Worm (Caenorhabditis elegans) whole organism, L1 larva: Measurements from ENCODE around the gene Y76B12C.4.
A peak's percentile ranks its signal among the peaks of the same experiment; 100 is the strongest.

Experiments used
- C04F5.9 ChIP-seq: sonication (generic microtip); optimal IDR thresholded peaks from 2 replicates; lab custom pipeline; 2016; ENCODE audit warnings: missing genetic modification characterization, missing compliant biosample characterization
- C16A3.4 ChIP-seq: fragments of 150-350 bp; optimal IDR thresholded peaks from 2 replicates; lab custom pipeline; 2014; ENCODE audit warnings: missing biosample characterization, missing genetic modification characterization
- C34B4.2 ChIP-seq: sonication (generic microtip); optimal IDR thresholded peaks from 2 replicates; lab custom pipeline; 2017; ENCODE audit warnings: mild to moderate bottlenecking, missing genetic modification characterization, missing compliant biosample characterization
- F16B12.6 ChIP-seq: fragments of 150-350 bp; optimal IDR thresholded peaks from 2 replicates; lab custom pipeline; 2014; ENCODE audit warnings: missing biosample characterization, missing genetic modification characterization
- aly-2 ChIP-seq: fragments of 150-350 bp; optimal IDR thresholded peaks from 2 replicates; lab custom pipeline; 2014; ENCODE audit warnings: missing biosample characterization, missing genetic modification characterization
- ceh-82 ChIP-seq, 3 experiments: fragments of 150-350 bp in 1 of 3; sonication (generic microtip) in 2 of 3; optimal IDR thresholded peaks; 2 replicates each; lab custom pipeline; 2014 to 2017; ENCODE audit warnings: missing biosample characterization in 3 of 3, missing genetic modification characterization in 3 of 3
- ceh-88 ChIP-seq: fragments of 200-800 bp; sonication (Bioruptor generic); IDR thresholded peaks from 2 replicates; pipeline ENCODE4 v1.3.6; 2022; ENCODE audit warnings: missing genetic modification characterization, missing compliant biosample characterization
- ces-1 ChIP-seq: fragments of 150-350 bp; optimal IDR thresholded peaks from 2 replicates; lab custom pipeline; 2014; ENCODE audit warnings: missing biosample characterization, missing genetic modification reagents, missing genetic modification characterization
- dsc-1 ChIP-seq: sonication (generic microtip); optimal IDR thresholded peaks from 2 replicates; lab custom pipeline; 2016; ENCODE audit warnings: mild to moderate bottlenecking, missing genetic modification characterization, missing compliant biosample characterization
- efl-1 ChIP-seq, 4 experiments: fragments of 150-350 bp; optimal IDR thresholded peaks in 3 of 4; peaks in 1 of 4; 1 replicate in 1 of 4; 2 replicates in 3 of 4; lab custom pipeline; 2014; ENCODE audit warnings: missing biosample characterization in 2 of 4, missing genetic modification characterization in 2 of 4, missing genetic modification reagents in 2 of 4
- efl-3 ChIP-seq: fragments of 200-800 bp; sonication (Bioruptor generic); optimal IDR thresholded peaks from 2 replicates; lab custom pipeline; 2018; ENCODE audit warnings: mild to moderate bottlenecking, missing genetic modification characterization, missing compliant biosample characterization
- egl-13 ChIP-seq: sonication (generic microtip); optimal IDR thresholded peaks from 2 replicates; lab custom pipeline; 2016; ENCODE audit warnings: missing genotype, missing genetic modification reagents, missing genetic modification characterization, missing compliant biosample characterization
- egl-27 ChIP-seq, 2 experiments: fragments of 150-350 bp in 1 of 2; sonication (generic microtip); optimal IDR thresholded peaks; 3 replicates each; lab custom pipeline; 2017 to 2018; ENCODE audit warnings: missing biosample characterization in 2 of 2, missing genetic modification characterization in 2 of 2, missing genetic modification reagents in 2 of 2
- fos-1 ChIP-seq: fragments of 150-350 bp; optimal IDR thresholded peaks from 2 replicates; lab custom pipeline; 2014; ENCODE audit warnings: missing biosample characterization, missing genetic modification characterization
- lin-13 ChIP-seq: fragments of 150-350 bp; optimal IDR thresholded peaks from 2 replicates; lab custom pipeline; 2014; ENCODE audit warnings: missing biosample characterization, missing genetic modification reagents, missing genetic modification characterization
- lin-15B ChIP-seq: fragments of 150-350 bp; sonication (generic microtip); optimal IDR thresholded peaks from 3 replicates; lab custom pipeline; 2014; ENCODE audit warnings: missing biosample characterization, missing genetic modification characterization
- lin-35 ChIP-seq, 2 experiments: fragments of 150-350 bp; optimal IDR thresholded peaks; 2 replicates each; lab custom pipeline; 2014; ENCODE audit warnings: missing biosample characterization in 2 of 2, missing genetic modification characterization in 2 of 2, missing genetic modification reagents in 2 of 2
- lin-39 ChIP-seq: fragments of 150-350 bp; optimal IDR thresholded peaks from 2 replicates; lab custom pipeline; 2014; ENCODE audit warnings: missing biosample characterization, missing genetic modification reagents, missing genetic modification characterization
- lir-3 ChIP-seq: sonication (generic microtip); optimal IDR thresholded peaks from 2 replicates; lab custom pipeline; 2016; ENCODE audit warnings: mild to moderate bottlenecking, missing genetic modification characterization, moderate library complexity, missing compliant biosample characterization; ENCODE audit not compliant: poor library complexity
- mdl-1 ChIP-seq, 2 experiments: fragments of 150-350 bp; optimal IDR thresholded peaks; 2 replicates each; lab custom pipeline; 2014 to 2017; ENCODE audit warnings: missing biosample characterization in 2 of 2, missing genetic modification characterization in 2 of 2, inconsistent platforms in 1 of 2
- mep-1 ChIP-seq: fragments of 150-350 bp; optimal IDR thresholded peaks from 2 replicates; lab custom pipeline; 2014; ENCODE audit warnings: missing biosample characterization, missing genetic modification characterization
- nhr-19 ChIP-seq: fragments of 200-800 bp; sonication (Bioruptor generic); conservative IDR thresholded peaks from 2 replicates; pipeline ENCODE4 v1.3.6; 2022; ENCODE audit warnings: missing genetic modification characterization, missing compliant biosample characterization
- nhr-28 ChIP-seq: fragments of 150-350 bp; optimal IDR thresholded peaks from 2 replicates; lab custom pipeline; 2014; ENCODE audit warnings: missing biosample characterization, missing genetic modification characterization
- nhr-47 ChIP-seq: sonication (generic microtip); optimal IDR thresholded peaks from 2 replicates; lab custom pipeline; 2016; ENCODE audit warnings: mild to moderate bottlenecking, missing genetic modification characterization, moderate library complexity, missing compliant biosample characterization
- nhr-71 ChIP-seq: sonication (generic microtip); optimal IDR thresholded peaks from 2 replicates; lab custom pipeline; 2016; ENCODE audit warnings: mild to moderate bottlenecking, missing genetic modification characterization, moderate library complexity, missing compliant biosample characterization
- nhr-85 ChIP-seq: sonication (generic microtip); peaks from one replicate; lab custom pipeline; 2016; ENCODE audit warnings: missing genetic modification characterization, inconsistent platforms, missing compliant biosample characterization
- pag-3 ChIP-seq: sonication (generic microtip); optimal IDR thresholded peaks from 2 replicates; lab custom pipeline; 2017; ENCODE audit warnings: missing genetic modification characterization, mild to moderate bottlenecking, missing compliant biosample characterization, antibody characterized with exemption, borderline replicate concordance; ENCODE audit not compliant: insufficient read depth
- pax-3 ChIP-seq: fragments of 200-800 bp; sonication (Bioruptor generic); optimal IDR thresholded peaks from 2 replicates; lab custom pipeline; 2018; ENCODE audit warnings: mild to moderate bottlenecking, missing genetic modification characterization, moderate library complexity, missing compliant biosample characterization
- pqm-1 ChIP-seq: sonication (generic microtip); optimal IDR thresholded peaks from 3 replicates; lab custom pipeline; 2017; ENCODE audit warnings: missing biosample characterization, missing genetic modification characterization
- snu-23 ChIP-seq: sonication (generic microtip); optimal IDR thresholded peaks from 2 replicates; lab custom pipeline; 2016; ENCODE audit warnings: missing genetic modification characterization, missing compliant biosample characterization
- sox-4 ChIP-seq: sonication (generic microtip); optimal IDR thresholded peaks from 2 replicates; lab custom pipeline; 2016; ENCODE audit warnings: missing genetic modification characterization, missing compliant biosample characterization
- swsn-7 ChIP-seq: sonication (generic microtip); optimal IDR thresholded peaks from 2 replicates; lab custom pipeline; 2016; ENCODE audit warnings: missing genetic modification characterization, missing compliant biosample characterization
- tbx-2 ChIP-seq: sonication (generic microtip); optimal IDR thresholded peaks from 2 replicates; lab custom pipeline; 2016; ENCODE audit warnings: missing genetic modification characterization, missing compliant biosample characterization
- tlp-1 ChIP-seq: fragments of 150-350 bp; optimal IDR thresholded peaks from 2 replicates; lab custom pipeline; 2014; ENCODE audit warnings: missing biosample characterization, missing genetic modification characterization
- unc-130 ChIP-seq: fragments of 150-350 bp; optimal IDR thresholded peaks from 2 replicates; lab custom pipeline; 2017; ENCODE audit warnings: missing biosample characterization, missing genetic modification characterization, inconsistent platforms
- unc-30 ChIP-seq: sonication (generic microtip); optimal IDR thresholded peaks from 2 replicates; lab custom pipeline; 2017; ENCODE audit warnings: missing biosample characterization, missing genetic modification characterization
- unc-62 ChIP-seq: fragments of 150-350 bp; optimal IDR thresholded peaks from 2 replicates; lab custom pipeline; 2014; ENCODE audit warnings: missing biosample characterization, missing genetic modification reagents, missing genetic modification characterization
- unc-86 ChIP-seq: sonication (generic microtip); optimal IDR thresholded peaks from 2 replicates; lab custom pipeline; 2016; ENCODE audit warnings: missing genetic modification characterization, missing compliant biosample characterization
- unc-98 ChIP-seq: fragments of 200-800 bp; sonication (Bioruptor generic); IDR thresholded peaks from 2 replicates; pipeline ENCODE4 v1.3.6; 2022; ENCODE audit warnings: missing genetic modification characterization, missing compliant biosample characterization
- vab-15 ChIP-seq: sonication (generic microtip); optimal IDR thresholded peaks from 2 replicates; lab custom pipeline; 2017; ENCODE audit warnings: missing genotype, mild to moderate bottlenecking, missing genetic modification characterization, missing compliant biosample characterization
- zip-4 ChIP-seq: fragments of 200-800 bp; sonication (Bioruptor generic); optimal IDR thresholded peaks from 2 replicates; lab custom pipeline; 2018; ENCODE audit warnings: mild to moderate bottlenecking, missing genetic modification characterization, moderate library complexity, missing compliant biosample characterization
- ztf-4 ChIP-seq: fragments of 150-350 bp; optimal IDR thresholded peaks from 2 replicates; lab custom pipeline; 2014; ENCODE audit warnings: missing biosample characterization, missing genetic modification characterization

Y76B12C.4 gene

DNA sequence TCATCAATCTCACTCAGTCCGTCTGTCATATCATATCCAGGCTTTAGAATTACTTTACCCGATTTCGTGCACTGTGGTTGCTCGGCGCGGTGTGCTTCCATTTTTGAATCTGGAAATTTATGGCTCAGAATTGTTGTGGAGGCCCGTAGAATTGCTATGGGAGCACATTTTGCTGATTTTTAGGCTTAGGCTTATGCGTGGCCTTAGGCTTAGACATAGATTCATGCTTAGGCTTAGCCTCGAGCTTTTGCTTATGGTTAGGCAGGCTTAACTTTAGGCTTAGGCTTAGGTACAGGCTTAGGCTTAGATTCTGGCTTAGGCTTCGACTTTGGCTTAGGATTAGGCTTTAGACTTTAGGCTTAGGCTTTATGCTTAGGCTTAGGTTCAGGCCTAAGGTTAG is at the start of gene Y76B12C.4:
Gene Y76B12C.4, minus strand, starts transcription at position 101 of the 400 bp plus-strand sequence.
- TF ChIP-seq nhr-85 (tag; lab: Kevin White, UChicago), result no peak
- no peak for TF ChIP-seq C34B4.2
- no peak for TF ChIP-seq lir-3 (tag; lab: Kevin White, UChicago)
- TF ChIP-seq vab-15, result no peak
- TF ChIP-seq F16B12.6 (tag; lab: Kevin White, UChicago), result no peak
- TF ChIP-seq dsc-1 (tag; lab: Kevin White, UChicago), result no peak
- TF ChIP-seq ceh-82 (tag; optimal IDR thresholded peaks at IDR 0.05; lab: Kevin White, UChicago), result no peak
- no peak for TF ChIP-seq ceh-88
- no peak for TF ChIP-seq mep-1 (tag; lab: Kevin White, UChicago)
- no peak for TF ChIP-seq nhr-19 (GFP tag; lab: Robert Waterston, UW)
- no peak for TF ChIP-seq pax-3 (tag; lab: Kevin White, UChicago)
- no peak for TF ChIP-seq unc-98 (GFP tag; lab: Robert Waterston, UW)

DNA sequence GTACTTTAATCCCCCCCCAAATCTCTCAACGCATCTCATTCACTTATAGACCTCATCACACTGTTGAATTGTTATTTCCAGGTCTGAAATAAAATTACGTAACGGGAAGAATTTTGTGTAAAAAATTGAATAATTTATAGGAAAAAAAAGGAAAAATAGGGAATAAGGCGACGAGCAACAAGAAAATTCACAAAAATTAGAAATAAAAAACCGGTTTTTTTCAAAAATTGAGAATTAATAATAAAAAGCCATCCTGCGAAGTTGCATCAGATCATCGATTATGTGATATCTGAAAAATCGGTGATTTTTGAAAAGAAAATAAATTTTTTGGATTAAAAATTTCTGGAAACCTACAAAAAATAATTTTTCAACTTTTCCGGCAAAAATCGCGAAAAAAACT is 36.7 kb upstream of the Y76B12C.4 start:
- no peak for TF ChIP-seq ces-1 (GFP tag; lab: Kevin White, UChicago)
- no peak for TF ChIP-seq nhr-28
- TF ChIP-seq lin-15B (tag; lab: Kevin White, UChicago), result no peak
- TF ChIP-seq mdl-1 (tag; optimal IDR thresholded peaks at IDR 0.05; lab: Kevin White, UChicago), result no peak
- no peak for TF ChIP-seq ceh-82 (tag; optimal IDR thresholded peaks at IDR 0.05; lab: Kevin White, UChicago)
- no peak for TF ChIP-seq lin-39 (tag; lab: Kevin White, UChicago)

DNA sequence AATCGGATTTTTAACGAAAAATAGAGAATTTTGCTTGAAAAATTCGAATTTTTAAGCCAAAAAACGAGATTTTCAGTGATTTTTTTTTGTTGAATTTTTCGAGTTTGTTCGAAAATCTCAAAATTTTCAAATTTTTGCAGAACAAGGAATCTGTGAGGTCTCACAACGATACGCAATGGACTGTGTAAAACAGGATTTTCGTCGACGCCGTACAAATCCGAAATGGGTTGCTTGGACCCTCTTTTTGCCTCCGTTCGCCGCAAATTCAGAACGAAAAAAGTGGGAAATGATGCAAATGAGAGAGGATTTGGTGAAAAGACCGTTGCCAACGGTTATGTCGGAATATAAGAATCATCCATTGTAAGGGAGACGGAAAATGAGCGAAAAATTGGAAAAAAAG is 30.1 kb upstream of the Y76B12C.4 start:
- TF ChIP-seq efl-1 (optimal IDR thresholded peaks at IDR 0.05; lab: Kevin White, UChicago) (no peak), efl-1 (GFP tag; optimal IDR thresholded peaks at IDR 0.05 in 1 of 2; lab: Kevin White, UChicago) (peak in 1 of 2 experiments; percentile 90), pag-3 (no peak), aly-2 (tag; lab: Kevin White, UChicago) (no peak), fos-1 (tag; lab: Kevin White, UChicago) (no peak)
- TF ChIP-seq, all 84 proteins: peak for 1

- TF ChIP-seq dsc-1 (tag; lab: Kevin White, UChicago), result no peak
- no peak for TF ChIP-seq egl-27 (tag; optimal IDR thresholded peaks at IDR 0.05; lab: Kevin White, UChicago)
- TF ChIP-seq nhr-47 (tag; lab: Kevin White, UChicago), result no peak
- TF ChIP-seq swsn-7, result no peak
- TF ChIP-seq unc-62 (GFP tag; lab: Kevin White, UChicago), result no peak
- no peak for TF ChIP-seq unc-30 (tag; lab: Kevin White, UChicago)
- TF ChIP-seq efl-3, result no peak
- no peak for TF ChIP-seq pqm-1 (tag; lab: Kevin White, UChicago)
- TF ChIP-seq zip-4 (GFP tag; lab: Kevin White, UChicago), result no peak
- TF ChIP-seq lin-13 (GFP tag; lab: Kevin White, UChicago), result no peak
- TF ChIP-seq nhr-71 (tag; lab: Kevin White, UChicago), result no peak
- no peak for TF ChIP-seq tbx-2 (tag; lab: Kevin White, UChicago)
- no peak for TF ChIP-seq unc-130
- no peak for TF ChIP-seq ces-1 (GFP tag; lab: Kevin White, UChicago)
- no peak for TF ChIP-seq lin-35 (GFP tag; optimal IDR thresholded peaks at IDR 0.05; lab: Kevin White, UChicago)
Observed at ce11 chrIV:1997762-1998161, 25.6 kb upstream of the Y76B12C.4 start.

ce11 chrIV:1992789-1993188 is 20.6 kb upstream of the Y76B12C.4 start, which contains the start of gene xpc-1:
TSS of gene xpc-1 (plus strand) at chrIV:1993089.
- TF ChIP-seq nhr-19 (GFP tag; lab: Robert Waterston, UW) (no peak), ces-1 (GFP tag; lab: Kevin White, UChicago) (no peak), C34B4.2 (no peak), egl-13 (tag; lab: Kevin White, UChicago) (no peak), ceh-82 (tag; optimal IDR thresholded peaks at IDR 0.05; lab: Kevin White, UChicago) (no peak), unc-86 (tag; lab: Kevin White, UChicago) (no peak), pag-3 (no peak), C04F5.9 (tag; lab: Kevin White, UChicago) (no peak), ztf-4 (tag; lab: Kevin White, UChicago) (no peak), tlp-1 (tag; lab: Kevin White, UChicago) (no peak), C16A3.4 (tag; lab: Kevin White, UChicago) (no peak), sox-4 (tag; lab: Kevin White, UChicago) (no peak), snu-23 (no peak)
